Fruit fly (Drosophila melanogaster) S2 (cell line): Measurements from ENCODE around the gene Ilp3.

ENCODE experiments used
- CG8478 ChIP-seq: fragments of >200 bp; optimal IDR thresholded peaks from 2 replicates; lab custom pipeline; 2018
- CTCF ChIP-seq, 2 experiments: fragments of >200 bp; optimal IDR thresholded peaks; 2 replicates each; lab custom pipeline; 2018

DNA sequence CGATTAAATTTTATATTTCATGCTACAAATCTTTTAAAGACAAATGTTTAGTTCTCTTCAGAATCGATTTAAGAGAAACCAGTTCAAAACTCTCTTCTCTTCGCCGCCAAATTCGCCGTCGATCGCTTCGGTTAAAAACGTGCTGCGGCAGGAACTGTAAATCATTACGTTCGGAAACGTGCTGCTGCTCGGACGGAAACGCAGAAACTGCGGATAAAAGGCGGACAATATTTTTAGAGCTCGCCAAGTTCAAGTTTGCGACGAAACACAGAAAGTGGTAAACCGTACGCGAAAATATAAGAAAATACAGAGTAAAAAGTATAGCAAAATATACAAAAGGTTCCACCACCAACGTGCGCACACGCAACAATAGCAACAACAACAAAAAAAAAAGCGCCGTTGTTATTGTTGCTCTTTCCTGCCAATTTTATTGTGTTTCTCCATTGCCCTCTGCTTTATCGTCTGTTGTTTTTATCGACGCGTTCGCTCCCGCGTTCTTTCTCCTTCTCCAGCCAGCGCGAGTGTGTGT lies 38.5 kb downstream of the Ilp3 start, which contains the start of gene Ae2:
- TF ChIP-seq CTCF (optimal IDR thresholded peaks at IDR 0.05; lab: Kevin White, UChicago) (no peak), CG8478 (lab: Kevin White, UChicago) (no peak)
